Worm (Caenorhabditis elegans): ENCODE results near the gene fbxa-94.

The fbxa-94 gene

DNA sequence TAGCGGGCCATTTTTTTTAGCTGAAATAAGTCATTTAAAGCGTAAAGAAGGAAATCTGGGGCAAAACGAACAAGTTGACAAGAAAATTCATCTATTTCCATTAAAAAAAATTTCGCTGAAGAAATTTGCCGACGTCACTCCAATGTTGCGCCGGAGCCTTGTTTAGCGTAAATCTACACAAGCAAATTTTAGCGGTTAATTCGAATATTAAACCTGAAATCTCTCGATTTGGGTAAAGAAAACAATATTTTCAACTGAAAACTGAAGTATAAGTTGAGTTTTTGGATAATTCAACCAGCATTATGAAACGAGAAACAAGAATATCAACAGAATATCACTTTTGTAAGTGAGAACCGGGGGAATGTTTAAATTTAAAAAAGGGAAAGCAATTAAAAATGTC, 5.7 kb downstream of the fbxa-94 start, which contains the start of gene F28F8.9 (continued):
- TF ChIP-seq cebp-1 (GFP tag; IDR thresholded peaks at IDR 0.05) (no peak), cebp-1 (tag; optimal IDR thresholded peaks at IDR 0.05) (peak; percentile 28), B0035.1 (tag; optimal IDR thresholded peaks at IDR 0.05) (no peak), ceh-58 (GFP tag; IDR thresholded peaks at IDR 0.05) (no peak), ztf-3 (GFP tag; optimal IDR thresholded peaks at IDR 0.05) (no peak), Y67H2A.10 (GFP tag; conservative IDR thresholded peaks at IDR 0.05) (no peak), ceh-91 (GFP tag; IDR thresholded peaks at IDR 0.05) (no peak), F23B12.7 (tag; optimal IDR thresholded peaks at IDR 0.05; ENCODE audit: insufficient read depth) (no peak), hrde-1 (tag; optimal IDR thresholded peaks at IDR 0.05; ENCODE audit: borderline replicate concordance) (no peak), lin-54 (GFP tag; optimal IDR thresholded peaks at IDR 0.05) (peak; percentile 66), dpff-1 (tag; optimal IDR thresholded peaks at IDR 0.05) (no peak), mes-4 (tag; optimal IDR thresholded peaks at IDR 0.05) (no peak), repo-1 (tag; optimal IDR thresholded peaks at IDR 0.05) (no peak), aptf-3 (GFP tag; IDR thresholded peaks at IDR 0.05) (no peak), ccch-3 (GFP tag; optimal IDR thresholded peaks at IDR 0.05) (no peak), ama-1 (optimal IDR thresholded peaks at IDR 0.05) (no peak), ama-1 (GFP tag; optimal IDR thresholded peaks at IDR 0.05) (no peak), nfyb-1 (GFP tag; IDR thresholded peaks at IDR 0.05) (no peak), ets-4 (GFP tag; optimal IDR thresholded peaks at IDR 0.05) (no peak), lsy-27 (tag; optimal IDR thresholded peaks at IDR 0.05; ENCODE audit: borderline replicate concordance, insufficient read depth) (no peak), fkh-3 (tag; optimal IDR thresholded peaks at IDR 0.05) (no peak), ZK185.1 (tag; optimal IDR thresholded peaks at IDR 0.05; ENCODE audit: poor library complexity, severe bottlenecking) (no peak), lin-35 (GFP tag; optimal IDR thresholded peaks at IDR 0.05) (peak in 1 of 3 experiments; percentile 74), snpc-3.4 (tag; optimal IDR thresholded peaks at IDR 0.05) (no peak), sea-2 (GFP tag; IDR thresholded peaks at IDR 0.05) (no peak), snpc-4 (GFP tag; optimal IDR thresholded peaks at IDR 0.05) (no peak), snpc-4 (tag; optimal IDR thresholded peaks at IDR 0.05) (no peak), lin-40 (tag; optimal IDR thresholded peaks at IDR 0.05) (no peak), let-607 (tag; optimal IDR thresholded peaks at IDR 0.05) (no peak), nhr-179 (tag; optimal IDR thresholded peaks at IDR 0.05) (no peak), hlh-26 (GFP tag; conservative IDR thresholded peaks at IDR 0.05) (no peak), attf-3 (GFP tag; conservative IDR thresholded peaks at IDR 0.05) (peak; percentile 89), B0336.3 (GFP tag; IDR thresholded peaks at IDR 0.05) (no peak), dpl-1 (GFP tag; optimal IDR thresholded peaks at IDR 0.05) (peak; percentile 48), let-526 (GFP tag; IDR thresholded peaks at IDR 0.05) (no peak), dox-1 (GFP tag; IDR thresholded peaks at IDR 0.05) (0 out of 2 replicates have a peak, but pooled peaks have one; percentile 12), efl-1 (GFP tag; optimal IDR thresholded peaks at IDR 0.05) (peak; percentile 17), ztf-18 (tag; optimal IDR thresholded peaks at IDR 0.05) (no peak), tbp1 (GFP tag; optimal IDR thresholded peaks at IDR 0.05) (no peak)

- TF ChIP-seq nfyb-1 (GFP tag; IDR thresholded peaks at IDR 0.05), result peak; percentile 80
Measured at ce11 chrV:15581440-15581839, 8.7 kb downstream of the fbxa-94 start.
